Worm (Caenorhabditis elegans): ENCODE measurements around the gene F40G12.7.

- TF ChIP-seq ttx-3 (tag; optimal IDR thresholded peaks at IDR 0.05) (no peak), fkh-10 (GFP tag; optimal IDR thresholded peaks at IDR 0.05) (no peak), ets-4 (tag; optimal IDR thresholded peaks at IDR 0.05) (no peak), nhr-11 (tag; optimal IDR thresholded peaks at IDR 0.05) (no peak), ceh-6 (GFP tag; optimal IDR thresholded peaks at IDR 0.05) (no peak), rnt-1 (tag; optimal IDR thresholded peaks at IDR 0.05) (no peak), ceh-19 (GFP tag; optimal IDR thresholded peaks at IDR 0.05) (no peak), hlh-6 (tag; optimal IDR thresholded peaks at IDR 0.05) (no peak), pha-4 (tag; optimal IDR thresholded peaks at IDR 0.05) (no peak)
Measured at ce11 chrV:14285803-14286202, 11.4 kb downstream of the F40G12.7 start, which contains the start of gene F40G12.11.
